Worm (Caenorhabditis elegans): ENCODE data around the gene C29E4.10.
A peak's percentile ranks its signal among the peaks of the same experiment; 100 is the strongest.

The C29E4.10 gene

ce11 chrIII:7973201-7973767, 35.6 kb downstream of the C29E4.10 start, which contains the start of the genes eef-1B.1 and aco-2 (continued):
- TF ChIP-seq nhr-28 (tag; optimal IDR thresholded peaks at IDR 0.05): peak; percentile 84
- no peak for TF ChIP-seq tag-97 (GFP tag; IDR thresholded peaks at IDR 0.05)
- no peak for TF ChIP-seq gei-8 (GFP tag; optimal IDR thresholded peaks at IDR 0.05)
- TF ChIP-seq F37D6.2 (tag; optimal IDR thresholded peaks at IDR 0.05): peak; percentile 81
- no peak for TF ChIP-seq nhr-76 (tag; optimal IDR thresholded peaks at IDR 0.05)
- 0 out of 2 replicates have a peak, but pooled peaks have one; percentile 39 for TF ChIP-seq mdt-29 (GFP tag; IDR thresholded peaks at IDR 0.05)
- TF ChIP-seq nhr-77 (tag; optimal IDR thresholded peaks at IDR 0.05): peak; percentile 90
- TF ChIP-seq ceh-28 (tag; optimal IDR thresholded peaks at IDR 0.05): no peak
- no peak for TF ChIP-seq ces-1 (GFP tag; optimal IDR thresholded peaks at IDR 0.05)
- no peak; the same call in 1 of the 2 replicates for TF ChIP-seq set-16 (GFP tag; IDR thresholded peaks at IDR 0.05)
- no peak for TF ChIP-seq nhr-41 (GFP tag; IDR thresholded peaks at IDR 0.05)
- TF ChIP-seq mes-2 (tag; optimal IDR thresholded peaks at IDR 0.05; ENCODE audit: poor library complexity, severe bottlenecking): peak; percentile 92
- TF ChIP-seq jun-1 (tag; optimal IDR thresholded peaks at IDR 0.05): peak; percentile 68
- TF ChIP-seq nhr-25 (tag; optimal IDR thresholded peaks at IDR 0.05; ENCODE audit: borderline replicate concordance, insufficient read depth): peak; percentile 73
- peak; percentile 88 for TF ChIP-seq nhr-102 (tag; optimal IDR thresholded peaks at IDR 0.05)
- TF ChIP-seq nhr-48 (tag; optimal IDR thresholded peaks at IDR 0.05): peak; percentile 75
- peak; percentile 91 for TF ChIP-seq T26A8.4 (GFP tag; IDR thresholded peaks at IDR 0.05)
- TF ChIP-seq daf-19 (GFP tag; conservative IDR thresholded peaks at IDR 0.05): no peak
- no peak for TF ChIP-seq Y105C5A.15 (GFP tag; IDR thresholded peaks at IDR 0.05)
- TF ChIP-seq skn-1 (tag; optimal IDR thresholded peaks at IDR 0.05): no peak
- TF ChIP-seq nhr-42 (GFP tag; IDR thresholded peaks at IDR 0.05): peak; percentile 90
- TF ChIP-seq tra-1 (GFP tag; IDR thresholded peaks at IDR 0.05): peak; percentile 22; the same call in 1 of the 2 replicates
- peak; percentile 88 for TF ChIP-seq nhr-11 (tag; optimal IDR thresholded peaks at IDR 0.05)
- no peak for TF ChIP-seq daf-12 (tag; optimal IDR thresholded peaks at IDR 0.05)
- TF ChIP-seq aha-1 (tag): peak; percentile 99
- TF ChIP-seq zag-1 (tag; optimal IDR thresholded peaks at IDR 0.05): no peak
- TF ChIP-seq lsy-2 (tag; optimal IDR thresholded peaks at IDR 0.05): peak; percentile 31 to 95
- TF ChIP-seq zip-2 (tag; optimal IDR thresholded peaks at IDR 0.05): peak; percentile 12
- no peak for TF ChIP-seq aly-2 (tag; optimal IDR thresholded peaks at IDR 0.05)
- peak; percentile 72 for TF ChIP-seq spr-1 (tag; optimal IDR thresholded peaks at IDR 0.05)
- TF ChIP-seq fos-1 (tag; optimal IDR thresholded peaks at IDR 0.05): no peak

- TF ChIP-seq snpc-4 (tag; optimal IDR thresholded peaks at IDR 0.05) (no peak), hlh-30 (tag; optimal IDR thresholded peaks at IDR 0.05; ENCODE audit: insufficient read depth) (peak; percentile 68), unc-39 (tag; optimal IDR thresholded peaks at IDR 0.05) (no peak), nhr-10 (tag; optimal IDR thresholded peaks at IDR 0.05) (no peak), mdl-1 (tag; optimal IDR thresholded peaks at IDR 0.05) (peak in 1 of 2 experiments; percentile 26), ztf-11 (tag; optimal IDR thresholded peaks at IDR 0.05) (no peak), egl-27 (tag; optimal IDR thresholded peaks at IDR 0.05) (no peak), nhr-6 (tag; optimal IDR thresholded peaks at IDR 0.05) (peak; percentile 16), lin-39 (tag; optimal IDR thresholded peaks at IDR 0.05) (no peak), dmd-6 (GFP tag; IDR thresholded peaks at IDR 0.05) (peak; percentile 32; the same call in 1 of the 2 replicates), madf-9 (GFP tag; conservative IDR thresholded peaks at IDR 0.05) (no peak), pha-4 (GFP tag; IDR thresholded peaks at IDR 0.05) (no peak), pha-4 (tag; optimal IDR thresholded peaks at IDR 0.05) (no peak), nhr-77 (tag; optimal IDR thresholded peaks at IDR 0.05) (no peak), madf-5 (GFP tag; IDR thresholded peaks at IDR 0.05) (0 out of 4 replicates have a peak, but pooled peaks of 1 of the 2 experiments have one; percentile 38), ama-1 (optimal IDR thresholded peaks at IDR 0.05) (peak; percentile 70), set-16 (GFP tag; IDR thresholded peaks at IDR 0.05) (no peak), ceh-20 (GFP tag; IDR thresholded peaks at IDR 0.05) (no peak), lin-29 (GFP tag; IDR thresholded peaks at IDR 0.05) (no peak), arid-1 (GFP tag; conservative IDR thresholded peaks at IDR 0.05) (0 out of 2 replicates have a peak, but pooled peaks have one; percentile 10), mep-1 (tag; optimal IDR thresholded peaks at IDR 0.05) (peak; percentile 65), jun-1 (tag; optimal IDR thresholded peaks at IDR 0.05) (no peak), Y105C5A.15 (GFP tag; IDR thresholded peaks at IDR 0.05) (no peak), mxl-3 (GFP tag; optimal IDR thresholded peaks at IDR 0.05) (no peak)
Measured at ce11 chrIII:7973968-7974607, 36.4 kb downstream of the C29E4.10 start.

All from whole organism, L4 larva.